Worm (Caenorhabditis elegans): ENCODE results near the gene sre-28.

- TF ChIP-seq unc-39 (tag; optimal IDR thresholded peaks at IDR 0.05): no peak
- no peak for TF ChIP-seq F13H6.1 (tag; optimal IDR thresholded peaks at IDR 0.05)
- no peak for TF ChIP-seq nhr-237 (tag; optimal IDR thresholded peaks at IDR 0.05)
- no peak for TF ChIP-seq nhr-12 (tag; optimal IDR thresholded peaks at IDR 0.05)
- no peak for TF ChIP-seq mab-5 (tag; optimal IDR thresholded peaks at IDR 0.05)
These were observed 30.3 kb upstream of the sre-28 start, which contains the start of gene fipr-10 for ce11 chrV:9913863-9914262.
